Worm (Caenorhabditis elegans) whole organism, late embryonic: ENCODE results near the gene T23G7.2.

Experiments
- C38D4.7 ChIP-seq: fragments of 200-800 bp; sonication (Bioruptor generic); optimal IDR thresholded peaks from 2 replicates; lab custom pipeline; 2018; ENCODE audit warnings: mild to moderate bottlenecking, missing genetic modification characterization, moderate library complexity, missing compliant biosample characterization
- K09A11.1 ChIP-seq: sonication (generic microtip); optimal IDR thresholded peaks from 2 replicates; lab custom pipeline; 2017; ENCODE audit warnings: antibody characterized with exemption, mild to moderate bottlenecking, missing genetic modification characterization, missing compliant biosample characterization; ENCODE audit not compliant: insufficient read depth
- T23F11.4 ChIP-seq: fragments of 200-800 bp; sonication (Bioruptor generic); optimal IDR thresholded peaks from 2 replicates; lab custom pipeline; 2018; ENCODE audit warnings: mild to moderate bottlenecking, missing genetic modification characterization, missing compliant biosample characterization
- ceh-14 ChIP-seq: sonication (generic microtip); optimal IDR thresholded peaks from 2 replicates; lab custom pipeline; 2016; ENCODE audit warnings: missing genotype, missing genetic modification characterization, missing compliant biosample characterization
- ceh-2 ChIP-seq: sonication (generic microtip); optimal IDR thresholded peaks from 2 replicates; lab custom pipeline; 2016; ENCODE audit warnings: missing genotype, missing genetic modification characterization, missing compliant biosample characterization
- ceh-22 ChIP-seq: sonication (generic microtip); optimal IDR thresholded peaks from 2 replicates; lab custom pipeline; 2017; ENCODE audit warnings: missing biosample characterization, missing genetic modification characterization
- ceh-24 ChIP-seq: sonication (generic microtip); optimal IDR thresholded peaks from 2 replicates; lab custom pipeline; 2016; ENCODE audit warnings: mild to moderate bottlenecking, missing genetic modification characterization, missing compliant biosample characterization
- ceh-30 ChIP-seq: fragments of 150-350 bp; optimal IDR thresholded peaks from 2 replicates; lab custom pipeline; 2014; ENCODE audit warnings: missing biosample characterization, missing genetic modification characterization
- ceh-45 ChIP-seq: fragments of 200-800 bp; sonication (Bioruptor generic); IDR thresholded peaks from 2 replicates; pipeline ENCODE4 v1.3.6; 2022; ENCODE audit warnings: missing genetic modification reagents, missing genetic modification characterization, missing compliant biosample characterization
- ceh-48 ChIP-seq: sonication (generic microtip); optimal IDR thresholded peaks from 2 replicates; lab custom pipeline; 2016; ENCODE audit warnings: missing genetic modification characterization, inconsistent platforms, missing compliant biosample characterization
- ceh-9 ChIP-seq: sonication (generic microtip); optimal IDR thresholded peaks from 2 replicates; lab custom pipeline; 2016; ENCODE audit warnings: mild to moderate bottlenecking, missing genetic modification characterization, inconsistent platforms, missing compliant biosample characterization
- dmd-4 ChIP-seq: sonication (generic microtip); optimal IDR thresholded peaks from 2 replicates; lab custom pipeline; 2016; ENCODE audit warnings: borderline replicate concordance, missing genetic modification characterization, missing compliant biosample characterization
- dve-1 ChIP-seq: sonication (generic microtip); optimal IDR thresholded peaks from 2 replicates; lab custom pipeline; 2017; ENCODE audit warnings: antibody characterized with exemption, mild to moderate bottlenecking, missing genetic modification characterization, missing compliant biosample characterization
- elt-4 ChIP-seq: sonication (generic microtip); optimal IDR thresholded peaks from 2 replicates; lab custom pipeline; 2016; ENCODE audit warnings: missing genetic modification characterization, missing compliant biosample characterization
- fax-1 ChIP-seq: sonication (generic microtip); optimal IDR thresholded peaks from 2 replicates; lab custom pipeline; 2016; ENCODE audit warnings: missing genotype, missing genetic modification characterization, missing compliant biosample characterization
- fkh-10 ChIP-seq: fragments of 150-350 bp; optimal IDR thresholded peaks from 2 replicates; lab custom pipeline; 2014; ENCODE audit warnings: missing biosample characterization, missing genetic modification reagents, missing genetic modification characterization
- gmeb-2 ChIP-seq: sonication (generic microtip); optimal IDR thresholded peaks from 2 replicates; lab custom pipeline; 2016; ENCODE audit warnings: missing genetic modification characterization, inconsistent platforms, missing compliant biosample characterization
- hlh-15 ChIP-seq: sonication (generic microtip); optimal IDR thresholded peaks from 2 replicates; lab custom pipeline; 2016; ENCODE audit warnings: missing genetic modification characterization, missing compliant biosample characterization
- hlh-30 ChIP-seq: sonication (generic microtip); optimal IDR thresholded peaks from 2 replicates; lab custom pipeline; 2017; ENCODE audit warnings: antibody characterized with exemption, missing genetic modification characterization, missing compliant biosample characterization; ENCODE audit not compliant: insufficient read depth
- lim-6 ChIP-seq: sonication (generic microtip); optimal IDR thresholded peaks from 2 replicates; lab custom pipeline; 2016; ENCODE audit warnings: missing genetic modification characterization, missing compliant biosample characterization
- madf-2 ChIP-seq: sonication (generic microtip); optimal IDR thresholded peaks from 2 replicates; lab custom pipeline; 2017; ENCODE audit warnings: missing genetic modification characterization, missing compliant biosample characterization
- nfya-1 ChIP-seq: sonication (generic microtip); optimal IDR thresholded peaks from 2 replicates; lab custom pipeline; 2017; ENCODE audit warnings: missing genetic modification characterization, mild to moderate bottlenecking, missing compliant biosample characterization, antibody characterized with exemption, moderate library complexity
- nhr-232 ChIP-seq: sonication (generic microtip); optimal IDR thresholded peaks from 2 replicates; lab custom pipeline; 2016; ENCODE audit warnings: missing genetic modification characterization, missing compliant biosample characterization
- npax-4 ChIP-seq: sonication (generic microtip); optimal IDR thresholded peaks from 2 replicates; lab custom pipeline; 2016; ENCODE audit warnings: missing genetic modification characterization, missing compliant biosample characterization
- odd-2 ChIP-seq: sonication (generic microtip); optimal IDR thresholded peaks from 2 replicates; lab custom pipeline; 2017; ENCODE audit warnings: antibody characterized with exemption, mild to moderate bottlenecking, missing genetic modification characterization, missing compliant biosample characterization
- pag-3 ChIP-seq: sonication (generic microtip); optimal IDR thresholded peaks from 2 replicates; lab custom pipeline; 2016; ENCODE audit warnings: missing compliant biosample characterization, missing genetic modification characterization, borderline replicate concordance
- pat-9 ChIP-seq: fragments of 200-800 bp; sonication (Bioruptor generic); optimal IDR thresholded peaks from 2 replicates; lab custom pipeline; 2018; ENCODE audit warnings: mild to moderate bottlenecking, missing genetic modification characterization, moderate library complexity, missing compliant biosample characterization
- pax-1 ChIP-seq: fragments of 150-350 bp; optimal IDR thresholded peaks from 2 replicates; lab custom pipeline; 2014; ENCODE audit warnings: missing biosample characterization, missing genetic modification characterization
- pha-2 ChIP-seq: sonication (generic microtip); optimal IDR thresholded peaks from 2 replicates; lab custom pipeline; 2017; ENCODE audit warnings: mild to moderate bottlenecking, missing genetic modification characterization, missing compliant biosample characterization
- pha-4 ChIP-seq: fragments of 150-350 bp; optimal IDR thresholded peaks from 2 replicates; lab custom pipeline; 2018; ENCODE audit warnings: missing biosample characterization, missing genetic modification reagents, missing genetic modification characterization
- pqm-1 ChIP-seq: sonication (generic microtip); optimal IDR thresholded peaks from 2 replicates; lab custom pipeline; 2016; ENCODE audit warnings: missing genetic modification characterization, missing compliant biosample characterization
- pros-1 ChIP-seq: fragments of 150-350 bp; optimal IDR thresholded peaks from 2 replicates; lab custom pipeline; 2014; ENCODE audit warnings: missing biosample characterization, missing genetic modification reagents, missing genetic modification characterization
- sox-2 ChIP-seq: fragments of 200-800 bp; sonication (Bioruptor generic); IDR thresholded peaks from 2 replicates; pipeline ENCODE4 v1.3.6; 2022; ENCODE audit warnings: missing genetic modification reagents, missing genetic modification characterization, missing compliant biosample characterization
- syd-9 ChIP-seq: sonication (generic microtip); optimal IDR thresholded peaks from 2 replicates; lab custom pipeline; 2016; ENCODE audit warnings: mild to moderate bottlenecking, missing genetic modification characterization, moderate library complexity, missing compliant biosample characterization
- tbx-7 ChIP-seq: sonication (generic microtip); optimal IDR thresholded peaks from 2 replicates; lab custom pipeline; 2016; ENCODE audit warnings: missing genotype, missing genetic modification characterization, missing compliant biosample characterization
- ttx-3 ChIP-seq: sonication (generic microtip); optimal IDR thresholded peaks from 2 replicates; lab custom pipeline; 2016; ENCODE audit warnings: missing genetic modification reagents, missing genetic modification characterization, missing compliant biosample characterization
- unc-42 ChIP-seq: sonication (generic microtip); optimal IDR thresholded peaks from 2 replicates; lab custom pipeline; 2016; ENCODE audit warnings: missing genotype, missing genetic modification characterization, missing compliant biosample characterization
- ztf-16 ChIP-seq: sonication (generic microtip); optimal IDR thresholded peaks from 2 replicates; lab custom pipeline; 2017; ENCODE audit warnings: missing genetic modification characterization, missing compliant biosample characterization

Gene T23G7.2

ce11 chrII:9148079-9148478 lies 24.7 kb downstream of the T23G7.2 start:
- TF ChIP-seq ceh-24 (no peak), pat-9 (no peak)

ce11 chrII:9145961-9146360 lies 26.8 kb downstream of the T23G7.2 start, which contains the start of gene W07A12.4:
Gene W07A12.4, plus strand, starts transcription at chrII:9146261.
- TF ChIP-seq pqm-1 (tag; lab: Kevin White, UChicago) = no peak
- TF ChIP-seq nfya-1 (tag; lab: Kevin White, UChicago) = no peak
- TF ChIP-seq dve-1 (tag; lab: Kevin White, UChicago) = no peak
- no peak for TF ChIP-seq fkh-10 (GFP tag; lab: Kevin White, UChicago)
- TF ChIP-seq elt-4 (tag; lab: Kevin White, UChicago) = no peak
- TF ChIP-seq fax-1 (tag; lab: Kevin White, UChicago) = no peak
- no peak for TF ChIP-seq ceh-9
- TF ChIP-seq npax-4 (tag; lab: Kevin White, UChicago) = no peak
- TF ChIP-seq K09A11.1 (tag; lab: Kevin White, UChicago) = no peak

ce11 chrII:9144366-9144765 lies 28.4 kb downstream of the T23G7.2 start:
- TF ChIP-seq ztf-16 (tag; lab: Kevin White, UChicago) (no peak), syd-9 (tag; lab: Kevin White, UChicago) (no peak), pha-4 (no peak), ceh-45 (GFP tag; lab: Robert Waterston, UW) (no peak), T23F11.4 (GFP tag; lab: Kevin White, UChicago) (no peak), gmeb-2 (no peak), hlh-30 (tag; lab: Kevin White, UChicago) (no peak), ceh-9 (no peak), dmd-4 (tag; lab: Kevin White, UChicago) (no peak), ttx-3 (tag; lab: Kevin White, UChicago) (no peak), pha-2 (no peak), npax-4 (tag; lab: Kevin White, UChicago) (no peak)

ce11 chrII:9143795-9144194 lies 29.0 kb downstream of the T23G7.2 start:
- TF ChIP-seq unc-42 (tag; lab: Kevin White, UChicago) (no peak), ceh-48 (tag; lab: Kevin White, UChicago) (no peak), C38D4.7 (GFP tag; lab: Kevin White, UChicago) (no peak), nhr-232 (tag; lab: Kevin White, UChicago) (no peak), K09A11.1 (tag; lab: Kevin White, UChicago) (no peak), sox-2 (GFP tag; lab: Robert Waterston, UW) (no peak), ceh-2 (no peak), pros-1 (tag; lab: Kevin White, UChicago) (no peak), pqm-1 (tag; lab: Kevin White, UChicago) (no peak), ceh-14 (tag; lab: Kevin White, UChicago) (no peak), syd-9 (tag; lab: Kevin White, UChicago) (no peak), hlh-15 (no peak), nfya-1 (tag; lab: Kevin White, UChicago) (no peak)

- TF ChIP-seq ceh-24 (no peak), elt-4 (tag; lab: Kevin White, UChicago) (no peak), odd-2 (tag; lab: Kevin White, UChicago) (no peak), ceh-22 (tag; lab: Kevin White, UChicago) (no peak), ceh-30 (tag; lab: Kevin White, UChicago) (no peak), pha-4 (no peak), lim-6 (tag; lab: Kevin White, UChicago) (no peak), tbx-7 (no peak), fkh-10 (GFP tag; lab: Kevin White, UChicago) (no peak), madf-2 (no peak), nfya-1 (tag; lab: Kevin White, UChicago) (no peak), pag-3 (no peak), unc-42 (tag; lab: Kevin White, UChicago) (no peak), pax-1 (tag; lab: Kevin White, UChicago) (no peak)
These were observed 31.6 kb downstream of the T23G7.2 start for ce11 chrII:9141110-9141509.
